Fruit fly (Drosophila melanogaster): ENCODE results near the gene CG32808.
A peak's percentile ranks its signal among the peaks of the same experiment; 100 is the strongest.

CG32808 gene

DNA sequence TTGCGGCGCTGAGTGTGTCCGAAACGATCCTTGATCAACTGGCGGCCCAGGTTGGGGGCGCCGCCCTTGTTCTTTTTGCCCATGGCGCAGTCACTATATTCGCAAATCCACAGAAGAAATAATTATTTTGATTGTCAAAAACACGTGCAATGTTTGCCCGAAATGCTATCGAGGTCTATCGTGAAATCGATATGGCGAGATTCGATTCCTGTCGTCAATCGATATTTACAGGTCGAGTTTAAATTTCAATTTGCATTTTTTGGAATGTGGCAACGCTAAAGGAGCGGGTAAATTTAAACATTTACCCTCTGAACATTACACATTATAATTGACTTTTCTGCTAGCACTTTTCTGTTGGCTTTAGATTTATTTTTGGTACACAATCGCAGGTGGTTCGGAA is 5.6 kb downstream of the CG32808 start, which contains the start of gene Ns3 (continued):
- TF ChIP-seq Lim3 (GFP tag; IDR thresholded peaks at IDR 0.05) = no peak
- TF ChIP-seq CG9727 (GFP tag; optimal IDR thresholded peaks at IDR 0.05) = no peak
- TF ChIP-seq CG17829 (tag; optimal IDR thresholded peaks at IDR 0.05) = peak; percentile 18
- TF ChIP-seq Dref (GFP tag; IDR thresholded peaks at IDR 0.05) = peak; percentile 96
- no peak for TF ChIP-seq CG17328 (GFP tag; IDR thresholded peaks at IDR 0.05)
- TF ChIP-seq CG3847 (GFP tag; IDR thresholded peaks at IDR 0.05) = peak; percentile 32; the same call in 1 of the 2 replicates
- TF ChIP-seq Med (GFP tag) = peak; percentile 52
- TF ChIP-seq HHEX (GFP tag; optimal IDR thresholded peaks at IDR 0.05) = no peak
- no peak for TF ChIP-seq CG17385 (GFP tag; optimal IDR thresholded peaks at IDR 0.05)
- TF ChIP-seq CG15514 (GFP tag; optimal IDR thresholded peaks at IDR 0.05) = peak; percentile 86
- TF ChIP-seq CG17612 (GFP tag; IDR thresholded peaks at IDR 0.05) = no peak
- TF ChIP-seq lilli (GFP tag; optimal IDR thresholded peaks at IDR 0.05) = no peak
- TF ChIP-seq gcm (GFP tag; optimal IDR thresholded peaks at IDR 0.05) = no peak
- TF ChIP-seq ato (GFP tag; IDR thresholded peaks at IDR 0.05; ENCODE audit: partially characterized antibody) = peak; percentile 87
- peak; percentile 2 for TF ChIP-seq CG15479 (GFP tag; optimal IDR thresholded peaks at IDR 0.05)
- TF ChIP-seq vvl (GFP tag; IDR thresholded peaks at IDR 0.05) = peak; percentile 95
- TF ChIP-seq CG18619 (GFP tag; optimal IDR thresholded peaks at IDR 0.05) = no peak
- TF ChIP-seq sd (tag; optimal IDR thresholded peaks at IDR 0.05) = no peak
- no peak for TF ChIP-seq CG7987 (GFP tag; optimal IDR thresholded peaks at IDR 0.05)
- no peak for TF ChIP-seq CG17361 (GFP tag; IDR thresholded peaks at IDR 0.05)
- peak; percentile 87 for TF ChIP-seq tna (GFP tag; IDR thresholded peaks at IDR 0.05; ENCODE audit: partially characterized antibody)
- TF ChIP-seq CG1233 (GFP tag; optimal IDR thresholded peaks at IDR 0.05) = no peak
- TF ChIP-seq CG34224 (GFP tag; IDR thresholded peaks at IDR 0.05; ENCODE audit: partially characterized antibody) = peak; percentile 91
- TF ChIP-seq CG15073 (GFP tag; optimal IDR thresholded peaks at IDR 0.05) = no peak
- TF ChIP-seq TFAM (GFP tag; optimal IDR thresholded peaks at IDR 0.05) = no peak
- no peak for TF ChIP-seq Mrtf (GFP tag; IDR thresholded peaks at IDR 0.05)
- no peak for TF ChIP-seq CG12219 (GFP tag; optimal IDR thresholded peaks at IDR 0.05)
- TF ChIP-seq dm (GFP tag; optimal IDR thresholded peaks at IDR 0.05) = peak; percentile 93
- TF ChIP-seq corto (GFP tag; optimal IDR thresholded peaks at IDR 0.05) = no peak
- no peak for TF ChIP-seq da (GFP tag; optimal IDR thresholded peaks at IDR 0.05)
- no peak for TF ChIP-seq CG10959 (GFP tag; IDR thresholded peaks at IDR 0.05)
- no peak for TF ChIP-seq exex (tag; optimal IDR thresholded peaks at IDR 0.05)
- TF ChIP-seq pan (optimal IDR thresholded peaks at IDR 0.05) = no peak
- TF ChIP-seq pan (GFP tag; optimal IDR thresholded peaks at IDR 0.05 in 1 of 2, IDR thresholded peaks at IDR 0.05 in 1 of 2) = no peak
- no peak for TF ChIP-seq dmrt99B (tag; optimal IDR thresholded peaks at IDR 0.05)
- peak; percentile 5 for TF ChIP-seq CG33213 (GFP tag; optimal IDR thresholded peaks at IDR 0.05)
- peak; percentile 1 for TF ChIP-seq cg (GFP tag; optimal IDR thresholded peaks at IDR 0.05)
- TF ChIP-seq cwo (GFP tag; optimal IDR thresholded peaks at IDR 0.05) = peak; percentile 54
- TF ChIP-seq CG3838 (GFP tag; optimal IDR thresholded peaks at IDR 0.05) = no peak
- peak; percentile 73 for TF ChIP-seq inv (GFP tag; IDR thresholded peaks at IDR 0.05; ENCODE audit: partially characterized antibody)
- peak; percentile 49; the same call in 1 of the 2 replicates for TF ChIP-seq CG2129 (GFP tag; IDR thresholded peaks at IDR 0.05; ENCODE audit: partially characterized antibody)
- TF ChIP-seq CG7745 (tag; optimal IDR thresholded peaks at IDR 0.05) = no peak
- peak; percentile 15 for TF ChIP-seq CG12659 (GFP tag; optimal IDR thresholded peaks at IDR 0.05)
- peak; percentile 71; the same call in 1 of the 2 replicates for TF ChIP-seq CG42726 (GFP tag; IDR thresholded peaks at IDR 0.05; ENCODE audit: partially characterized antibody)
- no peak for TF ChIP-seq CG14014 (GFP tag; IDR thresholded peaks at IDR 0.05)
- no peak for TF ChIP-seq nau (GFP tag; optimal IDR thresholded peaks at IDR 0.05)
- 0 out of 3 replicates have a peak, but pooled peaks have one; percentile 9 for TF ChIP-seq CG34422 (GFP tag; IDR thresholded peaks at IDR 0.05)
- no peak for TF ChIP-seq tx (GFP tag; optimal IDR thresholded peaks at IDR 0.05)
- no peak for TF ChIP-seq bsh (GFP tag; optimal IDR thresholded peaks at IDR 0.05)
- no peak for TF ChIP-seq CG15269 (tag; optimal IDR thresholded peaks at IDR 0.05)
